Fruit fly (Drosophila melanogaster) whole organism, embryonic: ENCODE data around the gene CG10513.

Experiments used
- BtbVII ChIP-seq: fragments of 200-800 bp; sonication (Bioruptor generic); optimal IDR thresholded peaks from 3 replicates; lab custom pipeline; 2017; ENCODE audit warnings: missing biosample characterization, mild to moderate bottlenecking, missing genetic modification characterization
- CG10366 ChIP-seq: fragments of 200-800 bp; sonication (Bioruptor generic); IDR thresholded peaks from 2 replicates; pipeline ENCODE4 v1.3.6; 2022; ENCODE audit warnings: missing biosample characterization, missing genetic modification characterization
- CG10979 ChIP-seq: fragments of 200-800 bp; sonication (Bioruptor generic); optimal IDR thresholded peaks from 2 replicates; lab custom pipeline; 2018; ENCODE audit warnings: missing biosample characterization, mild to moderate bottlenecking, missing genetic modification characterization, moderate library complexity
- CG12104 ChIP-seq: fragments of 200-800 bp; sonication (Bioruptor generic); optimal IDR thresholded peaks from 3 replicates; lab custom pipeline; 2016; ENCODE audit warnings: missing biosample characterization, missing genetic modification characterization
- CG12769 ChIP-seq: fragments of 200-800 bp; sonication (Bioruptor generic); optimal IDR thresholded peaks from 2 replicates; lab custom pipeline; 2019; ENCODE audit warnings: missing biosample characterization, mild to moderate bottlenecking, missing genetic modification characterization, moderate library complexity
- CG15479 ChIP-seq: fragments of 200-800 bp; sonication (Bioruptor generic); optimal IDR thresholded peaks from 3 replicates; lab custom pipeline; 2019; ENCODE audit warnings: missing biosample characterization, mild to moderate bottlenecking, missing genetic modification characterization, moderate library complexity
- CG15601 ChIP-seq: fragments of 200-800 bp; sonication (Bioruptor generic); optimal IDR thresholded peaks from 3 replicates; lab custom pipeline; 2019; ENCODE audit warnings: missing biosample characterization, mild to moderate bottlenecking, missing genetic modification characterization, moderate library complexity
- CG1792 ChIP-seq: fragments of 200-800 bp; sonication (Bioruptor generic); optimal IDR thresholded peaks from 2 replicates; lab custom pipeline; 2016; ENCODE audit warnings: missing biosample characterization, missing genetic modification characterization
- CG18011 ChIP-seq: fragments of 200-800 bp; sonication (Bioruptor generic); optimal IDR thresholded peaks from 2 replicates; lab custom pipeline; 2017; ENCODE audit warnings: missing biosample characterization, missing genetic modification characterization, mild to moderate bottlenecking, moderate library complexity, missing genotype
- CG18476 ChIP-seq: fragments of 200-800 bp; sonication (Bioruptor generic); optimal IDR thresholded peaks from 2 replicates; lab custom pipeline; 2016; ENCODE audit warnings: missing biosample characterization, mild to moderate bottlenecking, missing genetic modification characterization
- CG3065 ChIP-seq: fragments of 200-800 bp; sonication (Bioruptor generic); optimal IDR thresholded peaks from 2 replicates; lab custom pipeline; 2016; ENCODE audit warnings: missing biosample characterization, missing genetic modification characterization
- CG31365 ChIP-seq: fragments of 200-800 bp; sonication (Bioruptor generic); optimal IDR thresholded peaks from 2 replicates; lab custom pipeline; 2018; ENCODE audit warnings: missing biosample characterization, mild to moderate bottlenecking, missing genetic modification characterization
- CG4617 ChIP-seq: fragments of 200-800 bp; sonication (Bioruptor generic); optimal IDR thresholded peaks from 3 replicates; lab custom pipeline; 2016; ENCODE audit warnings: missing biosample characterization, missing genetic modification characterization, borderline replicate concordance
- CG6254 ChIP-seq: fragments of 200-800 bp; sonication (Bioruptor generic); optimal IDR thresholded peaks from 3 replicates; lab custom pipeline; 2017; ENCODE audit warnings: mild to moderate bottlenecking, missing biosample characterization, missing genetic modification reagents, missing genetic modification characterization
- CG6813 ChIP-seq: fragments of 200-800 bp; sonication (Bioruptor generic); optimal IDR thresholded peaks from 2 replicates; lab custom pipeline; 2017; ENCODE audit warnings: missing biosample characterization, missing genetic modification characterization, mild to moderate bottlenecking, moderate library complexity, missing genetic modification reagents
- CG7357 ChIP-seq: fragments of 200-800 bp; sonication (Bioruptor generic); IDR thresholded peaks from 3 replicates; pipeline ENCODE4 v1.3.6; 2022; ENCODE audit warnings: missing biosample characterization, missing genetic modification characterization
- CG7928 ChIP-seq: fragments of 200-800 bp; sonication (Bioruptor generic); optimal IDR thresholded peaks from 2 replicates; lab custom pipeline; 2017; ENCODE audit warnings: missing biosample characterization, mild to moderate bottlenecking, missing genetic modification characterization
- CG8290 ChIP-seq, 3 experiments: fragments of 200-800 bp; sonication (Bioruptor generic); optimal IDR thresholded peaks; 2 replicates each; lab custom pipeline; 2016 to 2019; ENCODE audit warnings: missing biosample characterization in 3 of 3, missing genetic modification characterization in 3 of 3, mild to moderate bottlenecking in 2 of 3, moderate library complexity in 1 of 3
- CG9609 ChIP-seq: fragments of 200-800 bp; sonication (Bioruptor generic); optimal IDR thresholded peaks from 3 replicates; lab custom pipeline; 2016; ENCODE audit warnings: missing biosample characterization, missing genetic modification characterization
- D19A ChIP-seq: fragments of 200-800 bp; optimal IDR thresholded peaks from 3 replicates; lab custom pipeline; 2019; ENCODE audit warnings: missing biosample characterization, mild to moderate bottlenecking, missing genetic modification characterization, moderate library complexity
- D19B ChIP-seq: fragments of 200-800 bp; sonication (Bioruptor generic); optimal IDR thresholded peaks from 2 replicates; lab custom pipeline; 2017; ENCODE audit warnings: missing biosample characterization, mild to moderate bottlenecking, missing genetic modification characterization
- Dll ChIP-seq: fragments of 200-800 bp; sonication (Bioruptor generic); IDR thresholded peaks from 4 replicates; pipeline ENCODE4 v1.3.6; 2022; ENCODE audit warnings: missing biosample characterization, missing genetic modification characterization; ENCODE audit not compliant: partially characterized antibody
- H15 ChIP-seq: fragments of 200-800 bp; sonication (Bioruptor generic); IDR thresholded peaks from 3 replicates; pipeline ENCODE4 v1.3.6; 2022; ENCODE audit warnings: missing biosample characterization, missing genetic modification characterization
- Hr39 ChIP-seq: fragments of >200 bp; optimal IDR thresholded peaks from 2 replicates; lab custom pipeline; 2017
- MBD-R2 ChIP-seq: fragments of 200-800 bp; sonication (Bioruptor generic); IDR thresholded peaks from 2 replicates; pipeline ENCODE4 v1.3.6; 2022; ENCODE audit warnings: missing biosample characterization, missing genetic modification characterization
- Mad ChIP-seq: fragments of 200-800 bp; sonication (Bioruptor generic); optimal IDR thresholded peaks from 2 replicates; lab custom pipeline; 2016; ENCODE audit warnings: missing biosample characterization, missing genetic modification characterization
- NfI ChIP-seq: fragments of 200-800 bp; sonication (Bioruptor generic); optimal IDR thresholded peaks from 3 replicates; lab custom pipeline; 2018; ENCODE audit warnings: missing biosample characterization, mild to moderate bottlenecking, missing genetic modification characterization, moderate library complexity
- Rfx ChIP-seq: fragments of 200-800 bp; sonication (Bioruptor generic); IDR thresholded peaks from 2 replicates; pipeline ENCODE4 v1.3.6; 2022; ENCODE audit warnings: missing biosample characterization, missing genetic modification characterization
- Scr ChIP-seq: fragments of 200-800 bp; sonication (Bioruptor generic); IDR thresholded peaks from 2 replicates; pipeline ENCODE4 v1.3.6; 2022; ENCODE audit warnings: missing biosample characterization, missing genetic modification characterization; ENCODE audit not compliant: partially characterized antibody
- Sin3A ChIP-seq: fragments of >200 bp; optimal IDR thresholded peaks from 2 replicates; lab custom pipeline; 2018
- Sox102F ChIP-seq: fragments of 200-800 bp; sonication (Bioruptor generic); optimal IDR thresholded peaks from 2 replicates; lab custom pipeline; 2018; ENCODE audit warnings: missing biosample characterization, mild to moderate bottlenecking, missing genetic modification characterization, moderate library complexity
- ab ChIP-seq: fragments of 200-800 bp; sonication (Bioruptor generic); optimal IDR thresholded peaks from 2 replicates; lab custom pipeline; 2016; ENCODE audit warnings: missing biosample characterization, missing genetic modification characterization
- ci ChIP-seq: fragments of 200-800 bp; sonication (Bioruptor generic); IDR thresholded peaks from 3 replicates; pipeline ENCODE4 v1.3.6; 2022; ENCODE audit warnings: missing biosample characterization, missing genetic modification characterization
- cwo ChIP-seq: fragments of 200-800 bp; sonication (Bioruptor generic); optimal IDR thresholded peaks from 3 replicates; lab custom pipeline; 2017; ENCODE audit warnings: missing biosample characterization, missing genetic modification characterization, mild to moderate bottlenecking, moderate library complexity, missing genetic modification reagents
- gcm ChIP-seq: fragments of 200-800 bp; sonication (Bioruptor generic); optimal IDR thresholded peaks from 2 replicates; lab custom pipeline; 2019; ENCODE audit warnings: missing biosample characterization, mild to moderate bottlenecking, missing genetic modification characterization, moderate library complexity
- gsb ChIP-seq: fragments of 200-800 bp; sonication (Bioruptor generic); IDR thresholded peaks from 2 replicates; pipeline ENCODE4 v1.3.6; 2022; ENCODE audit warnings: missing biosample characterization, missing genetic modification characterization
- hkb ChIP-seq, 2 experiments: fragments of 200-800 bp in 1 of 2; fragments of >200 bp in 1 of 2; sonication (Bioruptor generic) in 1 of 2; IDR thresholded peaks in 1 of 2; optimal IDR thresholded peaks in 1 of 2; 2 replicates each; pipeline versions ENCODE4 v1.3.6 to Lab custom; 2017 to 2022; ENCODE audit warnings: missing biosample characterization in 1 of 2, missing genetic modification characterization in 1 of 2
- jing ChIP-seq: fragments of 200-800 bp; sonication (Bioruptor generic); optimal IDR thresholded peaks from 2 replicates; lab custom pipeline; 2018; ENCODE audit warnings: missing biosample characterization, mild to moderate bottlenecking, missing genetic modification characterization
- lbe ChIP-seq: fragments of 200-800 bp; sonication (Bioruptor generic); optimal IDR thresholded peaks from 2 replicates; lab custom pipeline; 2016; ENCODE audit warnings: missing biosample characterization, mild to moderate bottlenecking, missing genetic modification characterization
- oc ChIP-seq: fragments of 200-800 bp; sonication (Bioruptor generic); optimal IDR thresholded peaks from 2 replicates; lab custom pipeline; 2018; ENCODE audit warnings: missing biosample characterization, mild to moderate bottlenecking, missing genetic modification characterization, moderate library complexity
- pfk ChIP-seq: fragments of 200-800 bp; sonication (Bioruptor generic); optimal IDR thresholded peaks from 2 replicates; lab custom pipeline; 2018; ENCODE audit warnings: missing biosample characterization, mild to moderate bottlenecking, missing genetic modification characterization, moderate library complexity
- ranshi ChIP-seq: fragments of 200-800 bp; sonication (Bioruptor generic); IDR thresholded peaks from 2 replicates; pipeline ENCODE4 v1.3.6; 2022; ENCODE audit warnings: missing biosample characterization, missing genetic modification characterization
- schlank ChIP-seq: fragments of 200-800 bp; sonication (Bioruptor generic); optimal IDR thresholded peaks from 2 replicates; lab custom pipeline; 2018; ENCODE audit warnings: missing biosample characterization, mild to moderate bottlenecking, missing genetic modification characterization
- sna ChIP-seq: fragments of 200-800 bp; sonication (Bioruptor generic); IDR thresholded peaks from 2 replicates; pipeline ENCODE4 v1.3.6; 2022; ENCODE audit warnings: missing biosample characterization, missing genetic modification characterization; ENCODE audit not compliant: partially characterized antibody
- sob ChIP-seq: fragments of 200-800 bp; sonication (Bioruptor generic); IDR thresholded peaks from 2 replicates; pipeline ENCODE4 v1.3.6; 2022; ENCODE audit warnings: missing biosample characterization, missing genetic modification characterization
- tgo ChIP-seq: fragments of 200-800 bp; sonication (Bioruptor generic); IDR thresholded peaks from 3 replicates; pipeline ENCODE4 v1.3.6; 2022; ENCODE audit warnings: missing biosample characterization, missing genetic modification characterization
- tin ChIP-seq: fragments of 200-800 bp; sonication (Bioruptor generic); optimal IDR thresholded peaks from 3 replicates; lab custom pipeline; 2016; ENCODE audit warnings: missing biosample characterization, missing genetic modification characterization
- tio ChIP-seq: fragments of 200-800 bp; sonication (Bioruptor generic); optimal IDR thresholded peaks from 2 replicates; lab custom pipeline; 2017; ENCODE audit warnings: missing biosample characterization, missing genetic modification characterization, inconsistent platforms
- tup ChIP-seq: fragments of 200-800 bp; sonication (Bioruptor generic); optimal IDR thresholded peaks from 2 replicates; lab custom pipeline; 2016; ENCODE audit warnings: missing biosample characterization, mild to moderate bottlenecking, missing genetic modification characterization, moderate library complexity
- wor ChIP-seq: fragments of 200-800 bp; sonication (Bioruptor generic); IDR thresholded peaks from 2 replicates; pipeline ENCODE4 v1.3.6; 2022; ENCODE audit warnings: missing biosample characterization, missing genetic modification characterization

Gene CG10513

DNA sequence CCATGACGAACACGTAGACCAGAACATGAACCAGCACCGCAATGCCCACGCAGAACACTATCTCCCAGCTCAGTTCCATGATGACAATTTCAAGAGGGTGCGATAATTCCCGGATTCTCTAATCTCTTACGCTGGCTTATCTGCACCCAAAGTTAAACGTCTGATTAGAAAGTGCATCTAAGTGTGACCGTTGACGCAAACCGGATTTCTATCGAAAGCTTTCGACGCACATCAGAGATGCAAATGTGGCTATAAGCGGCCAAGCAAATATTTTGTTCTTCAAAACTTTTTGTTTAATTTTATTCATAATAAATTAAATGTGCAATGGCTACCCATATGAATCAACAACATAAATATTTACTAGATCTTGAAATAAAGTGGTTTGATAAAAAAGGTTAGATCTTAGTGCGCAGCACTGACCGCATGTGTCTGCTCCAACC, 14.7 kb downstream of the CG10513 start, which contains the start of the genes Kdsr and CG11858 (continued):
- no peak for TF ChIP-seq BtbVII
- TF ChIP-seq Mad, result peak; percentile 61
- no peak for TF ChIP-seq pfk (GFP tag; lab: Kevin White, UChicago)
- peak; percentile 59 for TF ChIP-seq Sin3A (lab: Kevin White, UChicago)
- TF ChIP-seq tin (GFP tag; lab: Kevin White, UChicago), result peak; percentile 34
- TF ChIP-seq oc, result peak; percentile 67
- peak; percentile 77 for TF ChIP-seq tgo (GFP tag; lab: Robert Waterston, UW)
- TF ChIP-seq CG6813 (GFP tag; lab: Kevin White, UChicago), result no peak
- TF ChIP-seq CG7357, result peak; percentile 53; the same call in 1 of the 3 replicates
- TF ChIP-seq MBD-R2 (GFP tag; lab: Robert Waterston, UW), result peak; percentile 86
- peak; percentile 46; the same call in 1 of the 2 replicates for TF ChIP-seq wor (GFP tag; lab: Robert Waterston, UW)
- TF ChIP-seq CG6254 (GFP tag; lab: Kevin White, UChicago), result no peak
- TF ChIP-seq CG18476 (GFP tag; lab: Kevin White, UChicago), result peak; percentile 71
- peak; percentile 12 for TF ChIP-seq cwo (GFP tag; lab: Kevin White, UChicago)
- no peak for TF ChIP-seq CG3065 (GFP tag; lab: Kevin White, UChicago)
- TF ChIP-seq CG15601 (tag; lab: Kevin White, UChicago), result peak; percentile 56
- TF ChIP-seq ranshi (GFP tag; lab: Robert Waterston, UW), result peak; percentile 54; the same call in 1 of the 2 replicates
- no peak for TF ChIP-seq sna (GFP tag; lab: Robert Waterston, UW)
- peak; percentile 32 for TF ChIP-seq CG12104 (GFP tag; lab: Kevin White, UChicago)
- peak; percentile 53 for TF ChIP-seq CG10979 (tag; lab: Kevin White, UChicago)
- peak; percentile 9 for TF ChIP-seq tup (GFP tag; lab: Kevin White, UChicago)
- TF ChIP-seq tio, result no peak
- TF ChIP-seq CG7928 (GFP tag; lab: Kevin White, UChicago), result no peak
- peak; percentile 40 for TF ChIP-seq CG1792
- peak; percentile 45; the same call in 1 of the 4 replicates for TF ChIP-seq Dll (GFP tag; lab: Robert Waterston, UW)
- peak; percentile 37 for TF ChIP-seq CG18011
- TF ChIP-seq ci (GFP tag; lab: Robert Waterston, UW), result peak; percentile 47
- TF ChIP-seq Scr (GFP tag; lab: Robert Waterston, UW), result peak; percentile 40
- no peak for TF ChIP-seq ab (GFP tag; lab: Kevin White, UChicago)
- TF ChIP-seq CG15479 (GFP tag; lab: Kevin White, UChicago), result no peak
- peak; percentile 68 for TF ChIP-seq CG12769 (tag; lab: Kevin White, UChicago)
- peak; percentile 29 for TF ChIP-seq hkb (optimal IDR thresholded peaks at IDR 0.05; lab: Kevin White, UChicago)
- peak; percentile 66 for TF ChIP-seq hkb (GFP tag; IDR thresholded peaks at IDR 0.05; lab: Robert Waterston, UW)
- no peak for TF ChIP-seq gcm (GFP tag; lab: Kevin White, UChicago)
- TF ChIP-seq D19B (GFP tag; lab: Kevin White, UChicago), result no peak
- TF ChIP-seq Rfx (GFP tag; lab: Robert Waterston, UW), result peak; percentile 85
- peak; percentile 30 for TF ChIP-seq CG4617 (GFP tag; lab: Kevin White, UChicago)
- TF ChIP-seq D19A, result no peak
- no peak for TF ChIP-seq schlank (tag; lab: Kevin White, UChicago)
- TF ChIP-seq CG31365 (tag; lab: Kevin White, UChicago), result no peak
- TF ChIP-seq gsb (GFP tag; lab: Robert Waterston, UW), result no peak
- TF ChIP-seq CG8290 (GFP tag; optimal IDR thresholded peaks at IDR 0.05; lab: Kevin White, UChicago), result peak; percentile 1
- peak in 1 of 2 experiments; percentile 14 for TF ChIP-seq CG8290 (tag; optimal IDR thresholded peaks at IDR 0.05; lab: Kevin White, UChicago)
- TF ChIP-seq H15 (GFP tag; lab: Robert Waterston, UW), result peak; percentile 74
- TF ChIP-seq CG9609 (GFP tag; lab: Kevin White, UChicago), result peak; percentile 26
- peak; percentile 72 for TF ChIP-seq Sox102F (GFP tag; lab: Kevin White, UChicago)
- no peak for TF ChIP-seq Hr39 (lab: Kevin White, UChicago)
- TF ChIP-seq NfI (GFP tag; lab: Kevin White, UChicago), result peak; percentile 40
- no peak for TF ChIP-seq jing (GFP tag; lab: Kevin White, UChicago)
- TF ChIP-seq CG10366 (GFP tag; lab: Robert Waterston, UW), result peak; percentile 52
- TF ChIP-seq lbe (GFP tag; lab: Kevin White, UChicago), result no peak
- TF ChIP-seq sob (GFP tag; lab: Robert Waterston, UW), result peak; percentile 72
